Fruit fly (Drosophila melanogaster): ENCODE data around the gene Or74a.

The Or74a gene

DNA sequence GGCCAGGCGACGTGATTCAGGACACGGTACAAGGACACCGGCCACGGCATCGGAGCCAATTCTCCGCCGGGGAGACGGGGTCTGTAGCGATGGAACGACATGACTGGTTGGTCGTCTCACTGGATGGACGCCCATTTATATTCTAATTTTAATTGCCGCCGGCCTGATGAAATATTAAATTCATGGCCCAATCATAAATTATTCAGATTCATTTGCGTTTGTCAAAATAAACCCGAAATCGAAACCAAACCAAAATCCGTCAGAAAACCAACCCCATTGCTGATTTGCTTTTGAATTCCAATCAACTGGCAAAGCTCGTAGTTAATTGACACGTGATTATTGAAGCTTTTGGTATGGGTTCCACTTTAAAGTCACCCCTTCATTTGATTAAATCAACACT lies at the start of gene Or74a:
Gene Or74a, minus strand, starts transcription at position 101 of the 400 bp plus-strand sequence.
- no peak for TF ChIP-seq CG8478 (optimal IDR thresholded peaks at IDR 0.05)
- no peak for TF ChIP-seq CTCF (optimal IDR thresholded peaks at IDR 0.05)

DNA sequence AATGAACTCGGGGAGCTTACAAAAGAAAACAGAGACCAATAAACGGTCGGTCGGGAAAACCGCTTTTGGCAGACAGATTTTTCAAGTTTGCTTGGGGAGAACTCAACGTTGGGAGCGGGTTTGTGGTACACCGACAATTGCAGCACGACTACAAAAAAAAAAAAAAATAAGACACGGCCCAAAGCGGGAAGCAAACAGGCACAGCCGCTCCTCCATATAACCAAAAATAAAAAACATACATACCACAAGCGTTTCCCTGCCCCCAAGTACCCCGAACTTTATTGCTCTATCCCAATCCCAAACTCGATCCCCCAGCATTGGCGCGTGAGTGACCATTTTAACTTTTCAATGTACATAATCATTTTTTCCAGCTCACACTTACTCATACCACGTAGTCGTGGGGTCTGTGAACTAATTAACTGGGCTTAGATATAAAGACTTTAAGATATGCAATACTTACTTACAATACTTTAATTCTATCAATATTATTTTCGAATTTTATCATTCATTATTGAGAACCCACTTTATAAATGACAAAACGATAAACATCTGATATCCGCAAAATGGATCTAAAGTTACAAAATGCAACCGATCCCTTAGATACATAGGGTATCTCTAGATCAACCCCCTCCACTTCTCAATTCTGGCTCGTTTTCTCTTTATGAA lies 46.1 kb upstream of the Or74a start:
- no peak for TF ChIP-seq CG8478 (optimal IDR thresholded peaks at IDR 0.05)
- no peak for TF ChIP-seq CTCF (optimal IDR thresholded peaks at IDR 0.05)

DNA sequence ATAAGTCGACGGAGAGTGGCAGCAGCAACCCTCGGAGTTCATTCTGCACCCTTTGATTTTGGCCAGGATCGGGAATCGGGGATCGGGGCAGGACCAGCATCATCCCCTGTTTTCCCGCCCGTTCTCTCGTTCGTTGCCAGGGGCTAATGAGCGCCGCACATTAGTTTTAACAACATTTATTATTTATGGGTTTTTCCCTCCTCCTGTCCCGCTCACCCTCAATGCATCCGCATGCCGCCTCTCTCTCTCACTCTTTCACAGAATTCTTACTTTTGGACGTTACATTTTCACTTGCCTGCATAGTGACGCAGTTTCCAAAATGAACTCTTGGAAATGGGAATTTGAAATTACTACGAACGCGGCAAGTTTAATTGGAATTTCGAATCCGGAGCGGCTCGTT lies 38.0 kb upstream of the Or74a start:
- TF ChIP-seq CG8478 (optimal IDR thresholded peaks at IDR 0.05): no peak

DNA sequence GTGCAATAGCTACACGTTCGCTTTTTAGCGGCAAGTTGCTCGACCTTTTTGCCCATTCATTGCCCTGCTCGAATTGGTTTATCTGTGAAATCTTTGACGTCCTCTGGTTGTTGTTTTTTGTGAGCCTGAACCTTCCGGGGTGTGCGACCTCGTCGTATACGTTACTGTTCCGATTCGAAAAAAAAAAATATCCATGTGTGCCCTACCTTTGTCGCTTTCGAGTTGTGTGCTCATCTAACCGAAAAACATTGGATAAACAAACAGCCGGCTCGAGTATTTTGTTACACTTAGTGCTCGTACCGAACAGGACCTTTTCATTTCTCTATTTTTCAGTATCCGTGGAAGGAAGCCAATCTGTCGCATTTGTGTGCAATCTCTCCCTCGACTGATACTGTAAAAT lies 35.1 kb upstream of the Or74a start:
- TF ChIP-seq CG8478 (optimal IDR thresholded peaks at IDR 0.05) (no peak), CTCF (optimal IDR thresholded peaks at IDR 0.05) (no peak)

DNA sequence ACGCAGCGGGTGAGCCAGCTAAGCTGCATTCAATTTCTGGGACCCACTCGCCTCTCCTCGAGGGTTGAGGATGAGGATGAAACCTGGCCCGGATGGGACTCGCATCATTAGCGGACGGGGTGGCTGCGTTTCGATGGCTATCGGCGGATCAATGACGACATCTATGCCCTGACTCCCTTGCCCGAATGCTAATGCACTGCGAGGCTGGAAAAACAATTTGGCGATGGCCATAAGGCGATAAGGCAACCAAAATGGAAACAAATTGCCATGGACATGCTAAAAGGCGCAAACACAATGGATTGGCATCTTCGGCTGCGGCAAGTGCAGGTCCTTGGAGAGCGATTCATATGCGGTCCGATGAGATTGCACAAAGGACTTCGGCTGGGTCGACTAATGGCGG lies 34.0 kb upstream of the Or74a start:
- TF ChIP-seq CG8478 (optimal IDR thresholded peaks at IDR 0.05) (no peak), CTCF (optimal IDR thresholded peaks at IDR 0.05) (no peak)

DNA sequence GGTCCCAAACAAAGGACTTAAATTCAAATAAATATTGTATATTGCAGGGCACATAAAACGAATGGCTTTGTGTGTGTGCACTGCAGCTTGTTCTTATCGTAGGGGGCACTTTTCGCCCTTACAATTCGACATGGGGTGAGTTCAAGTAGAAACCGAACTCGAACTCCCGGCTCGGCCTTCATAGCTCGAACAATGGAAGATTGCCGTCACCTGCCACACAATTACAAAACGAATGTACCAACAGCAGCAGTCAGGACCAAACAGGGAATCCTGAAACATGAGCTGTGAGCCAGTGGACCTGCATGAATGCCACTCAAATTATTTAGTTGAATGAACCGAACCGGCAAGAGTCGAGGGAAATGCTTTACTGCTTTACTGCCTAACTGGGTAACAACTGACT lies 33.0 kb upstream of the Or74a start:
- TF ChIP-seq CTCF (optimal IDR thresholded peaks at IDR 0.05) (no peak), CG8478 (optimal IDR thresholded peaks at IDR 0.05) (no peak)

DNA sequence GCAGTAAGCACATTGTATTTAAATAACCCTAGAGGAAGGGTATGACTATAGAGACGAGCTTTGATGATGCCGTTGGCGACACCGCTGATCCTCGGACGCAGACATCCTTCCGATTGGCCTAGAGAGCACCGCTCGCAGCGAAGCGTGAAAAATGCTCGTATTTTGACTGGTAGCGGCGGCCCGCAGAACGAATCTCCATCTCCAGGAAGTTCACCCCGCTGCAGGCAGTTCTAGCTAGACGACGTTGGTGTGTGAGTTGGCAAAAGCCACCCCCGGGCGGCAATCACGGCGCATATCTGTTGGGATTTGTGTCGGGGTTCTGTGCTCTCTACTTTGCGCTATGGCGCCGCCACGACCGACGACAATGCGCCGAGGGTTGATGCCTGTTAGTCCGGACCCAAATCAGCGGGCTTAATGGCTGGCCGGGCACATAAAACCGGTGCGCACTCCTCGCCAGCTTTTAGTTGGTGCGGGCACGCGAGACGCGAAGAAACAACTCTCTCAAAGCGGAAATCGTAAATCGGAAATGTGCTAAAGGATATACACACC lies 30.3 kb upstream of the Or74a start, which contains the start of gene tap:
Gene tap, plus strand, starts transcription at position 458 of the 549 bp plus-strand sequence.
- TF ChIP-seq CTCF (optimal IDR thresholded peaks at IDR 0.05) (no peak), CG8478 (optimal IDR thresholded peaks at IDR 0.05) (no peak)

DNA sequence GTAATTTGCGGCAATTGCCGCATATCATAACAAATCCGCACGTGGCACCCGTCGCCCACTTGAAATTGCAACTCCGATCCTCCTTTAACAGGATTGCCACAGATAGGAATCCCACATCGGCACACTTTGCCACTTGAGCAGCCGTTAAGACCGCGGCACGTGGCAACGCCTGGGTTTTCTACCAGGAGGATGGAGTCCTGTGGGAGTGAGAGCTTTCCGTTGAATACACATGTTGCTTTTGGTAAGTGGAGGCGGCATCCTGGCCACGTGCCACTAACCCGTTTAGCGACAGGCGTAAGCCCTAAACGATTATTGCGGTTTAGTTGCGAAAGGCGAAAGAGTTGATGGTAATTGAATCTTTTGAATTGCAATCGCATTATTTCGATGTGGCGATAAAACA lies 29.5 kb upstream of the Or74a start:
- no peak for TF ChIP-seq CG8478 (optimal IDR thresholded peaks at IDR 0.05)
- TF ChIP-seq CTCF (optimal IDR thresholded peaks at IDR 0.05): no peak

DNA sequence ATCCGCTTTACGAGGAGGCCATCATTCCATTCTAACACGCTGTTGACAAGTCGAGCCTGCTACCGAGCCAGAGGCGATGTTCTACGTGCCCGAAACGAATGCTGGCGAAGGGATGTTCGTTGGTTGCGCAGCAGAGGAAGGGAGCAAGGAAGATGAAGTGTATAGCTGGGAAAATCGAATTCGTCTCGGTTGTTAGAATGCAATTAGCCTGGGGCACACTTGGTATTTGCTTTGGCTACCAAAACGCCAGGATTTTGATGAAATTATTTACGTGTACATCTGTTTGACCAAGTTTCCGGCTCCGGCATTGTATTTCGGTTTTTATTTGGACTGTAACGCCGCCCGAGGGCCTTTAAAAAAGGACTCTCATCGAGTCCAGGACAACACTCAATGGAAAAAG lies 28.5 kb upstream of the Or74a start:
- TF ChIP-seq CTCF (optimal IDR thresholded peaks at IDR 0.05) (no peak), CG8478 (optimal IDR thresholded peaks at IDR 0.05) (no peak)

DNA sequence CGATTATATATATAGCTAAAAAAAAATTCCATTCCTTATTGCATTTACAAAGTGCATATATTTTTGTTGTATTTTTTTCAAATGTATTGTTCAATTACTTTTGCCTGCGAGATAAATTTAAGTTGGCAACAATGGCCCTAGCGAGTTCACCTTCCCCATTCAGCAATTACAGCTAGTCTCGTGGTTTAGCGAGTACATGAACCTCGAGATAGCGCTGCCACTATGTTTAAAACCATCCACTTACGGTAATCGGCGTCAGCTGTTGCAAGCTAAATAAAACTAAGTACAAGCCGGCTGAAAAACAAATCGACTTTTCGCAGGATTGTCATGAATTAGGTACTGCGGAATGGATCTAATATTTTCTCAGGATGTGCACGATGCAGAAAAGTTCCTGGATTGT lies 23.8 kb upstream of the Or74a start:
- TF ChIP-seq CG8478 (optimal IDR thresholded peaks at IDR 0.05) (no peak), CTCF (optimal IDR thresholded peaks at IDR 0.05) (peak; percentile 54 to 70)

DNA sequence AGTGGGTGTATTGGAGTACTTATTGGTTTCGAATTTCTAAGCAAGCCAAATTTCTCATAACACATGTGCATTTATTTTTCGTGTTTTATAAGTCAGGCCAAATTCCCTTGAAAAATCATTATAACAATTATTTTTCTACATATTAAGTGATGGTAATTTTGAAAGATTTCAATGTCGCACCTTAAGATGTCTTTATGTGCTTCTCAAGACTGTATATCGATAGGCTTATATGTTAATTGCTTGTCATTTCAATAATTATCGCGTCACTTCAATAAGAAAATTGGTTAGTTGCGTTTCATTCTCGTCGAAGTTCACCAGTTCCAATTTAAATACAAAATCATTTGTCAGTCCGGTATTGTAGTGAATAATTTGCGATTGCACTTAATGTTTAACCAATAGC lies 22.6 kb upstream of the Or74a start, which contains the start of gene CG7692:
Gene CG7692, plus strand, starts transcription at position 301 of the 400 bp plus-strand sequence.
- TF ChIP-seq CTCF (optimal IDR thresholded peaks at IDR 0.05) (no peak), CG8478 (optimal IDR thresholded peaks at IDR 0.05) (no peak)

DNA sequence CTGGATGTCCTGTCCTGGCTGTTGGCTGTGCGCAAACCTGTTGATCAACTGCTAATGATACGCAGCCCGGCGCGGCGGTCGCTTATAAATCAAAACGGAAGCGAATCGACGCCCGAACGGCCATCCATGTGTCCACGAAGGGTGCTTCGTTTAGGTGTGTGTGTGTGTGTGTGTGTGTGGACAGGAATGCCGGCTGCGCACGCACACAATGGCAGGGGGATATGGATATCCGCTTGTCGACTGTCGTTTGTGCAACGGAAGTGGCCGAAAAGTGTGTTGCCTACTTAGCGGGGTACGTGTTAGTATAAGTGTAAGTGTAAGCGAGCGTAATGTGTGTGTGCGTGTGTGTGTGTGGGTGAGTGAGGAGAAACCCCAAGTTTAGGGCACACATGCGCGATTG lies 20.6 kb upstream of the Or74a start, which contains the start of gene Mip:
Gene Mip, minus strand, starts transcription at position 63 of the 400 bp plus-strand sequence.
- no peak for TF ChIP-seq CG8478 (optimal IDR thresholded peaks at IDR 0.05)
- no peak for TF ChIP-seq CTCF (optimal IDR thresholded peaks at IDR 0.05)

DNA sequence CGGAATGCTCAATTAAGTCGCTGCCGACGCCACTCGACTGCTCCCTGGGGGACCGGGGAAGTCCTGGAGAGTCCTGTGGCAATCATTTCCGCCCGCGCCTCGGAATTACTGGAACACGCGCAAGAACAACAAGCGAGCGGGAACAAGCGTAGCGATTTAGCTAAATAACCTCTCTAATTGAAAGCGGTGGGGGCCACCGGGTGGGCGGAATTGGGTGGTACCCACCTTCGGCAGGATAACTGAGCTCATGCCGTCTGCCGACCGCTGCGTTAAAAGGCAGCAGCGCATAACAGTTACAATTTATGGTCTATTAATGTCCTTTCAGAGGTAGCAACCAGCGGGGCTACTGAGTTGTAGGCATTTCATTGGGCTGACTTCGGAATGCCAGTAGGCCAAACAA lies 17.4 kb upstream of the Or74a start:
- TF ChIP-seq CTCF (optimal IDR thresholded peaks at IDR 0.05) (no peak), CG8478 (optimal IDR thresholded peaks at IDR 0.05) (no peak)

DNA sequence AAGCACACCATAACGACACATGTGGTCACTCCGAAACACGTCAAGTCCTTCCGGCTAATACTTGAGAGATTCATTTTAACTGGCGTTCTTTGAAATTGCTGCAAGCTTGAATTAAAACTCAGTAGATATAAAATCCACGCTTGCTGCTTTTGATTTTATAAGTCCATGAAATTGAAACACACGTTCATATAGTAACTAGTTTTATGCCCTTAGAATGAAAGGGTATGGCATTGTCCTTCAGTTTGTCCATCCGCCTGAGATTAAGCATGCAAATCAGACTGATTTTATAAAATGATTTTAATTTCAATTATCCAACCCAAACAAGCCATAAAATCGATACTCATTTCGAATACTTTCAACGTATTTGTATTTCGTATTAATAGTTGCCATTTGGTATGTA lies 15.6 kb upstream of the Or74a start, which contains the start of gene brv2:
Gene brv2, minus strand, starts transcription at position 101 of the 400 bp plus-strand sequence.
- TF ChIP-seq CG8478 (optimal IDR thresholded peaks at IDR 0.05) (no peak), CTCF (optimal IDR thresholded peaks at IDR 0.05) (no peak)

DNA sequence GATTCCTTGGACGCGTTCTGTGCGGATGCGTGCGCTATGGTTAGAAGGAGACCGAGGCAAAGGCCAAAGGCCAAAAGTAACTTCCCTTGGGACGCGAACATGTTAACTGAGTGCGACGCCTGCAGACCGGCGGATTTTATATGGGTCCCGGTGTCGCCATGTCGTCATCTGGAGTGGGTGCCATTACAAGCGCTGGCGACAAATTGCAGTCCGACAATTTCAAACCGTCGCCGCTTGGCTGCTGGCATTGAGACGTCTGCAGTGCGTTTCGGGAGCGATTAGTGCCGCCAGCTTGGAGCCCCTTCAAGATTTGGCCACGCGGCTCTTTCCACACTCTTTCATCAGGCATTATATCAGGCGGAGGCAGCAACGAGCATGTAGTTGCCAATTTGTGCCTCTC lies 12.2 kb upstream of the Or74a start, which contains the start of gene CG13727:
Gene CG13727, minus strand, starts transcription at position 101 of the 400 bp plus-strand sequence.
- TF ChIP-seq CG8478 (optimal IDR thresholded peaks at IDR 0.05) (no peak), CTCF (optimal IDR thresholded peaks at IDR 0.05) (no peak)

DNA sequence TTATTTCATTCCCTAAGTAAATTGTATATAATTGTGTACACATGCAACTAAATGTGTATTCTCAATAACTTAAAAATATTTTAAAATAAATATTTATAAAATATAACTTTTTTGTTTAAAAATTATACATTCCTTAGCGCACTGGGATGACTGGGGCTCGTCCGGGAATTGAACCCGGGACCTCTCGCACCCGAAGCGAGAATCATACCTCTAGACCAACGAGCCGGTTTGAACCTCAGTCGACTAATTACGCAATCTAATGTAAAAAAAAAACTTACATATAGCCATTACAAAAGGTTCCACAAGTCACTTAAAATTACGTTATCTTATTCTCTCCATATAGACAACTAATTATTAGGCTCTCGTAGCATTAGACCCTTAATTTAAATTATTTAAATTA lies 10.8 kb upstream of the Or74a start:
- TF ChIP-seq CTCF (optimal IDR thresholded peaks at IDR 0.05): no peak
- no peak for TF ChIP-seq CG8478 (optimal IDR thresholded peaks at IDR 0.05)

Measured in S2 (cell line).